Worm (Caenorhabditis elegans): ENCODE results near the gene B0228.8.
A peak's percentile ranks its signal among the peaks of the same experiment; 100 is the strongest.

B0228.8 gene

ce11 chrII:7716112-7716511 is 45.2 kb downstream of the B0228.8 start:
- TF ChIP-seq pha-4 (tag; optimal IDR thresholded peaks at IDR 0.05) (no peak), unc-42 (tag; optimal IDR thresholded peaks at IDR 0.05) (peak; percentile 81)

DNA sequence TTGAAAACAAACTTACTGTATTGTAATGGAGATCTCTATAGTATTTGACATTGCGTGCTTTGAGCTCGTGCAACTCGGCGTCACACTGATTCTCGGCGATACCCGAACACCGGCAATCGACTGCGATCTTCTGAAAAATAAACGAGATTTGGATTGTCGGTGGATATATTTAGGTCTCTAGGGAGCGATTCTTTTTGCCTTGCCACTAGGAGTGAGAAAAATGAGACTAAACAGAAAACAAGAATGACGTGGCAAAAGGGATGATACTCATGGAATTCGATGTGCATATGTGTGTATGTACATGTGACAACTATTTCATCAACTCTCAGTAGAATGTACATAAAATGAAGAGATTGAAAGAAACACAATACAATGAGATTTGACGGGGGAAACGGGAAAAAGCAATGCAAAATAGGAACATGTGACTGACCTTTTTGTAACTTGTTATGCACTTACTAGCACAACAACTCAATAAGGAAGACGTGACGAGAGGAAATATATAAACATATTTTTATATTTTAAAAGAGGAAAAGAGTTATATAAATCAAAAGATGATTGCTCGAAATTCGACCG is 46.6 kb downstream of the B0228.8 start:
- peak; percentile 81 for TF ChIP-seq unc-42 (tag; optimal IDR thresholded peaks at IDR 0.05)
- no peak for TF ChIP-seq ceh-19 (GFP tag; optimal IDR thresholded peaks at IDR 0.05)

All from whole organism, late embryonic.